Worm (Caenorhabditis elegans) whole organism, midembryonic: Measurements from ENCODE around the gene T23B5.3.

Experiments
- flt-1 ChIP-seq: fragments of 200-800 bp; sonication (Bioruptor generic); IDR thresholded peaks from 2 replicates; pipeline ENCODE4 v1.3.6; 2022; ENCODE audit warnings: missing genetic modification characterization, missing compliant biosample characterization
- ztf-29 ChIP-seq: fragments of 200-800 bp; sonication (Bioruptor generic); IDR thresholded peaks from 2 replicates; pipeline ENCODE4 v1.3.6; 2022; ENCODE audit warnings: missing genetic modification reagents, missing genetic modification characterization, missing compliant biosample characterization

DNA sequence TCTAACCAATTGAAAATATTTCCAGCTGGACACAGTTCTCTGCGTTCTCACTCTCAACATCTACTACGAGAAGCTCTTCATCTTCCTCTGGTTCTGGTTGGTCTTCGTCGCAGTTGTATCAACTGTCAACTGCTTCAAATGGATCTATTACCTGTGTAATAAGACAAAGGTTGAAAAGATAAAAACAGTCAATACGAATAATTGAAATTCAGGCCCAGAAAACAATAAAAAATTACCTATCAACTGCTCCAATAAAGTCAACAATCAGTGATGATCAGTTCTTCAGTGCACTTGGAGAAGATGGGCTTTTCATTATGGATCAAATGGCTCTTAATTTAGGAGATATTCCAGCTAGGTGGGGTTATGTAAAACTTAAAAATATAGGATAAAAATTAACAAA lies 60.3 kb downstream of the T23B5.3 start:
- TF ChIP-seq ztf-29 (GFP tag; lab: Robert Waterston, UW) (no peak), flt-1 (GFP tag; lab: Robert Waterston, UW) (no peak)
